Fruit fly (Drosophila melanogaster) whole organism, pupa: Measurements from ENCODE around the gene pzg.

ENCODE experiments used
- CG12605 ChIP-seq: fragments of 200-800 bp; sonication (Bioruptor generic); IDR thresholded peaks from 2 replicates; pipeline ENCODE4 v1.3.6; 2022; ENCODE audit warnings: missing biosample characterization, missing genetic modification characterization
- CG32121 ChIP-seq: fragments of 200-800 bp; sonication (Bioruptor generic); IDR thresholded peaks from 2 replicates; pipeline ENCODE4 v1.3.6; 2022; ENCODE audit warnings: missing biosample characterization, missing genetic modification characterization
- CG34367 ChIP-seq: fragments of 200-800 bp; sonication (Bioruptor generic); optimal IDR thresholded peaks from 2 replicates; lab custom pipeline; 2018; ENCODE audit warnings: missing biosample characterization, mild to moderate bottlenecking, missing genetic modification characterization
- CG4496 ChIP-seq: fragments of 200-800 bp; sonication (Bioruptor generic); IDR thresholded peaks from 3 replicates; pipeline ENCODE4 v1.3.6; 2022; ENCODE audit warnings: missing biosample characterization, missing genetic modification characterization
- EcR ChIP-seq: fragments of 200-800 bp; sonication (Bioruptor generic); optimal IDR thresholded peaks from 3 replicates; lab custom pipeline; 2019; ENCODE audit warnings: missing biosample characterization, missing genetic modification characterization, mild to moderate bottlenecking, moderate library complexity, missing genetic modification reagents
- Snoo ChIP-seq: fragments of 200-800 bp; sonication (Bioruptor generic); optimal IDR thresholded peaks from 3 replicates; lab custom pipeline; 2017; ENCODE audit warnings: missing biosample characterization, mild to moderate bottlenecking, missing genetic modification characterization, inconsistent platforms
- rn ChIP-seq: fragments of 200-800 bp; sonication (Bioruptor generic); IDR thresholded peaks from 2 replicates; pipeline ENCODE4 v1.3.6; 2022; ENCODE audit warnings: missing biosample characterization, missing genetic modification characterization

- TF ChIP-seq EcR (GFP tag; lab: Kevin White, UChicago) (no peak), CG32121 (no peak), rn (GFP tag; lab: Robert Waterston, UW) (no peak), CG12605 (GFP tag; lab: Robert Waterston, UW) (no peak), Snoo (no peak), CG34367 (tag; lab: Kevin White, UChicago) (no peak), CG4496 (GFP tag; lab: Robert Waterston, UW) (no peak)
Measured at dm6 chr3L:21266101-21266656, 19.7 kb upstream of the pzg start.
